Fruit fly (Drosophila melanogaster) whole organism, embryonic: ENCODE measurements around the gene MTF-1.

Source experiments
- Awh ChIP-seq: fragments of 200-800 bp; sonication (Bioruptor generic); IDR thresholded peaks from 2 replicates; pipeline ENCODE4, ENCODE4 v1.3.6; 2022; ENCODE audit warnings: missing biosample characterization, missing genetic modification characterization
- CG10321 ChIP-seq: fragments of 200-800 bp; sonication (Bioruptor generic); IDR thresholded peaks from 2 replicates; pipeline ENCODE4 v1.3.6; 2022; ENCODE audit warnings: missing biosample characterization, missing genetic modification characterization
- CG10654 ChIP-seq: fragments of 200-800 bp; sonication (Bioruptor generic); optimal IDR thresholded peaks from 2 replicates; lab custom pipeline; 2016; ENCODE audit warnings: missing biosample characterization, missing genetic modification characterization
- CG10959 ChIP-seq: fragments of 200-800 bp; sonication (Bioruptor generic); IDR thresholded peaks from 2 replicates; pipeline ENCODE4 v1.3.6; 2022; ENCODE audit warnings: missing biosample characterization, missing genetic modification characterization
- CG10979 ChIP-seq: fragments of 200-800 bp; sonication (Bioruptor generic); optimal IDR thresholded peaks from 2 replicates; lab custom pipeline; 2018; ENCODE audit warnings: missing biosample characterization, mild to moderate bottlenecking, missing genetic modification characterization, moderate library complexity
- CG11247 ChIP-seq: fragments of 200-800 bp; sonication (Bioruptor generic); IDR thresholded peaks from 2 replicates; pipeline ENCODE4 v1.3.6; 2022; ENCODE audit warnings: missing biosample characterization, missing genetic modification characterization
- CG1233 ChIP-seq: fragments of 200-800 bp; sonication (Bioruptor generic); optimal IDR thresholded peaks from 4 replicates; lab custom pipeline; 2018; ENCODE audit warnings: missing biosample characterization, mild to moderate bottlenecking, missing genetic modification characterization
- CG12391 ChIP-seq: fragments of 200-800 bp; sonication (Bioruptor generic); optimal IDR thresholded peaks from 3 replicates; lab custom pipeline; 2018; ENCODE audit warnings: missing biosample characterization, mild to moderate bottlenecking, missing genetic modification characterization, moderate library complexity
- CG1602 ChIP-seq: fragments of 200-800 bp; sonication (Bioruptor generic); optimal IDR thresholded peaks from 3 replicates; lab custom pipeline; 2016; ENCODE audit warnings: missing biosample characterization, missing genetic modification characterization
- CG17328 ChIP-seq: fragments of 200-800 bp; sonication (Bioruptor generic); IDR thresholded peaks from 2 replicates; pipeline ENCODE4 v1.3.6; 2022; ENCODE audit warnings: missing biosample characterization, missing genetic modification characterization
- CG18599 ChIP-seq: fragments of 200-800 bp; sonication (Bioruptor generic); optimal IDR thresholded peaks from 3 replicates; lab custom pipeline; 2017; ENCODE audit warnings: missing biosample characterization, missing genetic modification characterization, mild to moderate bottlenecking, moderate library complexity, missing genetic modification reagents
- CG32772 ChIP-seq: fragments of 200-800 bp; sonication (Bioruptor generic); IDR thresholded peaks from 2 replicates; pipeline ENCODE4 v1.3.6; 2022; ENCODE audit warnings: missing biosample characterization, missing genetic modification characterization
- CG6683 ChIP-seq: fragments of 200-800 bp; sonication (Bioruptor generic); optimal IDR thresholded peaks from 2 replicates; lab custom pipeline; 2017; ENCODE audit warnings: missing biosample characterization, mild to moderate bottlenecking, missing genetic modification characterization, missing genetic modification reagents
- CG7928 ChIP-seq: fragments of 200-800 bp; sonication (Bioruptor generic); optimal IDR thresholded peaks from 2 replicates; lab custom pipeline; 2017; ENCODE audit warnings: missing biosample characterization, mild to moderate bottlenecking, missing genetic modification characterization
- CG9727 ChIP-seq: fragments of 200-800 bp; sonication (Bioruptor generic); optimal IDR thresholded peaks from 3 replicates; lab custom pipeline; 2017; ENCODE audit warnings: missing biosample characterization, mild to moderate bottlenecking, missing genetic modification characterization
- CHES-1-like ChIP-seq: fragments of 200-800 bp; sonication (Bioruptor generic); optimal IDR thresholded peaks from 2 replicates; lab custom pipeline; 2016; ENCODE audit warnings: missing biosample characterization, missing genetic modification characterization
- E2f2 ChIP-seq: fragments of 200-800 bp; sonication (Bioruptor generic); IDR thresholded peaks from 2 replicates; pipeline ENCODE4 v1.3.6; 2022; ENCODE audit warnings: missing biosample characterization, missing genetic modification characterization
- Ets65A ChIP-seq: fragments of 200-800 bp; sonication (Bioruptor generic); peaks from one replicate; lab custom pipeline; 2016; ENCODE audit warnings: missing biosample characterization, missing genetic modification characterization
- Fer1 ChIP-seq: fragments of 200-800 bp; sonication (Bioruptor generic); optimal IDR thresholded peaks from 2 replicates; lab custom pipeline; 2017; ENCODE audit warnings: missing biosample characterization, mild to moderate bottlenecking, missing genetic modification characterization
- Fer3 ChIP-seq: fragments of 200-800 bp; sonication (Bioruptor generic); optimal IDR thresholded peaks from 2 replicates; lab custom pipeline; 2018; ENCODE audit warnings: missing biosample characterization, mild to moderate bottlenecking, missing genetic modification characterization, moderate library complexity
- HLH54F ChIP-seq: fragments of 200-800 bp; sonication (Bioruptor generic); optimal IDR thresholded peaks from 3 replicates; lab custom pipeline; 2016; ENCODE audit warnings: missing biosample characterization, missing genetic modification characterization
- HmgD ChIP-seq: fragments of 200-800 bp; sonication (Bioruptor generic); optimal IDR thresholded peaks from 3 replicates; lab custom pipeline; 2016; ENCODE audit warnings: missing biosample characterization, missing genetic modification characterization
- Hmr ChIP-seq: fragments of 200-800 bp; sonication (Bioruptor generic); optimal IDR thresholded peaks from 3 replicates; lab custom pipeline; 2017; ENCODE audit warnings: mild to moderate bottlenecking, missing biosample characterization, missing genetic modification reagents, missing genetic modification characterization
- Hr51 ChIP-seq, 2 experiments: fragments of 200-800 bp; sonication (Bioruptor generic); optimal IDR thresholded peaks; 2 replicates in 1 of 2; 3 replicates in 1 of 2; lab custom pipeline; 2016 to 2018; ENCODE audit warnings: missing biosample characterization in 2 of 2, missing genetic modification characterization in 2 of 2, mild to moderate bottlenecking in 1 of 2, moderate library complexity in 1 of 2
- Lpt ChIP-seq: fragments of >200 bp; optimal IDR thresholded peaks from 2 replicates; lab custom pipeline; 2018; ENCODE audit warnings: missing biosample characterization, missing genetic modification characterization
- NC2β ChIP-seq: fragments of 200-800 bp; sonication (Bioruptor generic); optimal IDR thresholded peaks from 2 replicates; lab custom pipeline; 2016; ENCODE audit warnings: missing biosample characterization, missing genetic modification characterization
- amos ChIP-seq: fragments of 200-800 bp; sonication (Bioruptor generic); IDR thresholded peaks from 2 replicates; pipeline ENCODE4 v1.3.6; 2022; ENCODE audit warnings: missing biosample characterization, missing genetic modification characterization; ENCODE audit not compliant: partially characterized antibody
- bab2 ChIP-seq: fragments of 200-800 bp; sonication (Bioruptor generic); optimal IDR thresholded peaks from 2 replicates; lab custom pipeline; 2016; ENCODE audit warnings: missing biosample characterization, missing genetic modification characterization
- bigmax ChIP-seq: fragments of 200-800 bp; sonication (Bioruptor generic); optimal IDR thresholded peaks from 2 replicates; lab custom pipeline; 2018; ENCODE audit warnings: missing biosample characterization, mild to moderate bottlenecking, missing genetic modification characterization
- bsh ChIP-seq, 2 experiments: fragments of 200-800 bp; sonication (Bioruptor generic); optimal IDR thresholded peaks; 2 replicates each; lab custom pipeline; 2017 to 2018; ENCODE audit warnings: mild to moderate bottlenecking in 2 of 2, missing biosample characterization in 2 of 2, missing genetic modification characterization in 2 of 2, moderate library complexity in 1 of 2
- btn ChIP-seq: fragments of 200-800 bp; sonication (Bioruptor generic); optimal IDR thresholded peaks from 2 replicates; lab custom pipeline; 2016; ENCODE audit warnings: missing biosample characterization, missing genetic modification characterization
- cad ChIP-seq: fragments of >200 bp; optimal IDR thresholded peaks from 2 replicates; lab custom pipeline; 2017; ENCODE audit warnings: missing biosample characterization, missing genetic modification characterization
- en ChIP-seq: fragments of 200-800 bp; sonication (Bioruptor generic); optimal IDR thresholded peaks from 2 replicates; lab custom pipeline; 2016; ENCODE audit warnings: missing biosample characterization, missing genetic modification characterization
- grau ChIP-seq: fragments of 200-800 bp; optimal IDR thresholded peaks from 3 replicates; lab custom pipeline; 2019; ENCODE audit warnings: missing biosample characterization, mild to moderate bottlenecking, missing genetic modification characterization, moderate library complexity
- hth ChIP-seq: fragments of >200 bp; optimal IDR thresholded peaks from 2 replicates; lab custom pipeline; 2017; ENCODE audit warnings: inconsistent platforms
- kah ChIP-seq: fragments of 200-800 bp; sonication (Bioruptor generic); optimal IDR thresholded peaks from 2 replicates; lab custom pipeline; 2018; ENCODE audit warnings: missing biosample characterization, mild to moderate bottlenecking, missing genetic modification characterization
- kay ChIP-seq: fragments of 200-800 bp; sonication (Bioruptor generic); optimal IDR thresholded peaks from 2 replicates; lab custom pipeline; 2016; ENCODE audit warnings: missing biosample characterization, missing genetic modification characterization
- mirr ChIP-seq: fragments of 200-800 bp; sonication (Bioruptor generic); optimal IDR thresholded peaks from 3 replicates; lab custom pipeline; 2018; ENCODE audit warnings: missing biosample characterization, mild to moderate bottlenecking, missing genetic modification characterization
- pb ChIP-seq: fragments of 200-800 bp; sonication (Bioruptor generic); optimal IDR thresholded peaks from 3 replicates; lab custom pipeline; 2016; ENCODE audit warnings: missing biosample characterization, missing genetic modification characterization
- phol ChIP-seq: fragments of 200-800 bp; sonication (Bioruptor generic); optimal IDR thresholded peaks from 3 replicates; lab custom pipeline; 2018; ENCODE audit warnings: missing biosample characterization, mild to moderate bottlenecking, missing genetic modification characterization, moderate library complexity
- pita ChIP-seq: fragments of 200-800 bp; sonication (Bioruptor generic); optimal IDR thresholded peaks from 2 replicates; lab custom pipeline; 2017; ENCODE audit warnings: missing biosample characterization, mild to moderate bottlenecking, missing genetic modification characterization
- rib ChIP-seq: fragments of 200-800 bp; sonication (Bioruptor generic); IDR thresholded peaks from 2 replicates; pipeline ENCODE4 v1.3.6; 2022; ENCODE audit warnings: missing biosample characterization, missing genetic modification characterization
- row ChIP-seq: fragments of 200-800 bp; sonication (Bioruptor generic); IDR thresholded peaks from 3 replicates; pipeline ENCODE4 v1.3.6; 2022; ENCODE audit warnings: missing biosample characterization, missing genetic modification characterization
- shn ChIP-seq: fragments of 200-800 bp; sonication (Bioruptor generic); optimal IDR thresholded peaks from 3 replicates; lab custom pipeline; 2016; ENCODE audit warnings: missing biosample characterization, missing genetic modification characterization
- sug ChIP-seq: fragments of 200-800 bp; optimal IDR thresholded peaks from 2 replicates; lab custom pipeline; 2019; ENCODE audit warnings: missing biosample characterization, mild to moderate bottlenecking, missing genetic modification characterization, moderate library complexity
- tin ChIP-seq: fragments of 200-800 bp; sonication (Bioruptor generic); optimal IDR thresholded peaks from 3 replicates; lab custom pipeline; 2016; ENCODE audit warnings: missing biosample characterization, missing genetic modification characterization
- unc-4 ChIP-seq: fragments of 200-800 bp; sonication (Bioruptor generic); IDR thresholded peaks from 2 replicates; pipeline ENCODE4 v1.3.6; 2022; ENCODE audit warnings: missing biosample characterization, missing genetic modification characterization; ENCODE audit not compliant: partially characterized antibody

Gene MTF-1

DNA sequence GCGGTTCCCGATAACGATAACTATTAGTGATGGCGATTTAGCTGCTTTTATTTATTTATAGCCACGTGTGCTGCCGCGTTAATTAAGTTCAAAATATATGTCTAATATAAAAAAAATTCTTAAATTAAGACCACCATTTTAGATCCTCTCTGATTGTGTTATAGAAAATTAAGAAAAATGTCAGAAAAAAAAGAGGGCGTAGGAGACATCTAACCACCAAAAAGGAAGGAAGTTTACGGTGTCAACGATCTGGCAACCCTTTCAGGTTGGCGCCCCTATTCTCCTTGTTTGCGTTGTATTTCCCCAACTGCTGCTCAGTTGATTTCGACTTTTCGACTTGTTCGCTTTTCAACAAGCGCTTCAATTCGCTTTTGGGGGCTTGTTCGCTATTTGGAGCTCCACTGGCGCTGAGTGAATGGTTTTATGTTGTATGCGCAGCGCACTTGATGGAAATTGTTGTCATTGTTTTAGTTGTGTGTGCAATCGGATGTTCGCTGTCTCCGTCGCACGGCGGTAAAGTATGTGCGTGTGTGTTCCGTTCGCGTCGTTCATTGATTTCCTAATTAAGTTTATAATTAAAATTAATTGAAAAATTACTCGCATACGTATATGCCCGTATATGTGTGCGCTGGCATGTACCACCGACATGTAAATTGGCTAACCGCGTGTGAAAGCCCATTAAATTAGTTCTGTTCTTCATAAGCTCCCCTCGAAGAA lies 30.8 kb downstream of the MTF-1 start, which contains the start of the genes CG3434 and CG44838 (continued):
- TF ChIP-seq en (GFP tag; lab: Kevin White, UChicago) (no peak), Awh (GFP tag; lab: Robert Waterston, UW) (peak; percentile 67; the same call in 1 of the 2 replicates), shn (GFP tag; lab: Kevin White, UChicago) (peak; percentile 68), sug (tag; lab: Kevin White, UChicago) (peak; percentile 86), Ets65A (GFP tag; lab: Kevin White, UChicago) (peak; percentile 96), CHES-1-like (peak; percentile 75), CG7928 (GFP tag; lab: Kevin White, UChicago) (peak; percentile 58), bab2 (GFP tag; lab: Kevin White, UChicago) (peak; percentile 76), pita (GFP tag; lab: Kevin White, UChicago) (no peak), CG6683 (GFP tag; lab: Kevin White, UChicago) (peak; percentile 62), cad (GFP tag; lab: Kevin White, UChicago) (peak; percentile 15), unc-4 (GFP tag; lab: Robert Waterston, UW) (peak; percentile 45; the same call in 1 of the 2 replicates), grau (peak; percentile 84), E2f2 (GFP tag; lab: Robert Waterston, UW) (peak; percentile 78)
- TF ChIP-seq, all 482 proteins: peak for 382

DNA sequence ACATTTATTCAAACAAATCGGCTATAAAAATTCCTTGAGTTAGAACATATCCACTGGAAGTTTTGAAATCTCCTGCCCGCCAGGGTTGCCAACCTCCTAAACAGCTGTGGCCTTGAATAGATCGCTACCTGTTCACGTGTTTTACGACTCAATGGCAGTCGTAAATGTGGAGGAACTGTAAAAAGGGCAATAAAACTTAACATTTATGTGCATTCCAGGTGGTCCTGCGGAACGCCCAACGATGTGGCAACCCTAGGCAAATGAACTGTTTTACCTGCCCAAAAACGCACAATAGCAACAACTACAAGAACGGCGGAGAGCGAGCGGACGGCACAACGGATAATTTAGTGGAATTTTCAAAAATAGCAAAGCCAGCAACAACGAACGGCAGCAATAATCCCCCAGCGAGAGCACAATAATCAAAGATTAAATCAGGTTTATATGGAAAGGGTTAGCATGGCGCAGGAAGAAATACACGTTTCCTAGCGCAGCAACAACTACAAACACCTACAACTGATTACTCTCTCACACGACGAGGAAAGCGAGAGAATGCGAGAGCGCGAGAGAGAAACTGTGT lies 31.6 kb downstream of the MTF-1 start:
- TF ChIP-seq kah (GFP tag; lab: Kevin White, UChicago) = peak; percentile 59
- TF ChIP-seq Hr51 (GFP tag; optimal IDR thresholded peaks at IDR 0.05; lab: Kevin White, UChicago) = no peak
- TF ChIP-seq HLH54F (GFP tag; lab: Kevin White, UChicago) = no peak
- TF ChIP-seq CG10654 = peak; percentile 49
- no peak for TF ChIP-seq kay (GFP tag; lab: Kevin White, UChicago)
- TF ChIP-seq Awh (GFP tag; lab: Robert Waterston, UW) = no peak
- peak; percentile 49 for TF ChIP-seq CG32772 (GFP tag; lab: Robert Waterston, UW)
- no peak for TF ChIP-seq CG10979 (tag; lab: Kevin White, UChicago)
- no peak for TF ChIP-seq HmgD (GFP tag; lab: Kevin White, UChicago)
- TF ChIP-seq phol (tag; lab: Kevin White, UChicago) = peak; percentile 71
- TF ChIP-seq CG11247 (GFP tag; lab: Robert Waterston, UW) = 0 out of 2 replicates have a peak, but pooled peaks have one; percentile 31
- no peak for TF ChIP-seq hth (lab: Kevin White, UChicago)
- no peak for TF ChIP-seq Hmr (GFP tag; lab: Kevin White, UChicago)
- peak; percentile 1 for TF ChIP-seq NC2β (GFP tag; lab: Kevin White, UChicago)
- TF ChIP-seq en (GFP tag; lab: Kevin White, UChicago) = no peak
- no peak for TF ChIP-seq amos (GFP tag; lab: Robert Waterston, UW)
- no peak for TF ChIP-seq CG9727 (GFP tag; lab: Kevin White, UChicago)
- no peak for TF ChIP-seq CG12391 (tag; lab: Kevin White, UChicago)
- no peak for TF ChIP-seq bigmax (GFP tag; lab: Kevin White, UChicago)
- no peak for TF ChIP-seq Lpt
- no peak for TF ChIP-seq btn
- TF ChIP-seq tin (GFP tag; lab: Kevin White, UChicago) = no peak
- TF ChIP-seq row (GFP tag; lab: Robert Waterston, UW) = no peak; the same call in 2 of the 3 replicates
- TF ChIP-seq CG1602 (GFP tag; lab: Kevin White, UChicago) = no peak
- TF ChIP-seq CG17328 = peak; percentile 65
- TF ChIP-seq pb (GFP tag; lab: Kevin White, UChicago) = no peak
- no peak for TF ChIP-seq CG18599
- no peak for TF ChIP-seq sug (tag; lab: Kevin White, UChicago)
- peak; percentile 17 for TF ChIP-seq Fer3
- peak in 1 of 2 experiments; percentile 62 for TF ChIP-seq bsh (GFP tag; optimal IDR thresholded peaks at IDR 0.05; lab: Kevin White, UChicago)
- no peak for TF ChIP-seq mirr (GFP tag; lab: Kevin White, UChicago)
- TF ChIP-seq CG10959 = peak; percentile 18; the same call in 1 of the 2 replicates
- no peak for TF ChIP-seq Fer1 (GFP tag; lab: Kevin White, UChicago)
- TF ChIP-seq CG10321 (GFP tag; lab: Robert Waterston, UW) = no peak
- TF ChIP-seq CG1233 (GFP tag; lab: Kevin White, UChicago) = no peak
- no peak for TF ChIP-seq rib (GFP tag; lab: Robert Waterston, UW)
- TF ChIP-seq cad (GFP tag; lab: Kevin White, UChicago) = peak; percentile 100
